Worm (Caenorhabditis elegans) whole organism, young adult: ENCODE measurements around the gene F02C9.1.
"Not testable (repeated sequence)": the region's sequence is repeated elsewhere in the genome, so short reads cannot be mapped to it uniquely, and the experiment has no call there.

Experiments used
- B0336.3 ChIP-seq: fragments of 200-800 bp; sonication (Bioruptor generic); IDR thresholded peaks from 2 replicates; pipeline ENCODE4 v1.3.6; 2022; ENCODE audit warnings: missing genetic modification characterization, missing compliant biosample characterization
- C06A6.2 ChIP-seq: fragments of 200-800 bp; sonication (Bioruptor generic); conservative IDR thresholded peaks from 2 replicates; pipeline ENCODE4 v1.3.6; 2022; ENCODE audit warnings: missing genetic modification characterization, missing compliant biosample characterization
- C17E4.6 ChIP-seq: fragments of 200-800 bp; sonication (Bioruptor generic); IDR thresholded peaks from 2 replicates; pipeline ENCODE4 v1.3.6; 2022; ENCODE audit warnings: missing genetic modification reagents, missing genetic modification characterization, missing compliant biosample characterization
- D2030.7 ChIP-seq: fragments of 200-800 bp; sonication (Bioruptor generic); IDR thresholded peaks from 2 replicates; pipeline ENCODE4 v1.3.6; 2022; ENCODE audit warnings: missing genetic modification reagents, missing genetic modification characterization, missing compliant biosample characterization
- F10E7.11 ChIP-seq: sonication (generic microtip); optimal IDR thresholded peaks from 2 replicates; lab custom pipeline; 2017; ENCODE audit warnings: mild to moderate bottlenecking, missing genetic modification characterization, moderate library complexity, missing compliant biosample characterization
- F23B12.7 ChIP-seq: sonication (generic microtip); optimal IDR thresholded peaks from 2 replicates; lab custom pipeline; 2017; ENCODE audit warnings: missing genetic modification characterization, mild to moderate bottlenecking, missing compliant biosample characterization, antibody characterized with exemption, moderate library complexity; ENCODE audit not compliant: insufficient read depth
- T07F8.4 ChIP-seq: sonication (generic microtip); optimal IDR thresholded peaks from 2 replicates; lab custom pipeline; 2016; ENCODE audit warnings: mild to moderate bottlenecking, missing genetic modification characterization, moderate library complexity, missing compliant biosample characterization
- Y56A3A.18 ChIP-seq: fragments of 200-800 bp; sonication (Bioruptor generic); IDR thresholded peaks from 2 replicates; pipeline ENCODE4 v1.3.6; 2022; ENCODE audit warnings: missing genetic modification reagents, missing genetic modification characterization, missing compliant biosample characterization
- ZK185.1 ChIP-seq: sonication (generic microtip); optimal IDR thresholded peaks from 2 replicates; lab custom pipeline; 2016; ENCODE audit warnings: mild to moderate bottlenecking, missing genetic modification characterization, missing compliant biosample characterization; ENCODE audit not compliant: poor library complexity, severe bottlenecking
- athp-1 ChIP-seq: sonication (generic microtip); optimal IDR thresholded peaks from 2 replicates; lab custom pipeline; 2017; ENCODE audit warnings: mild to moderate bottlenecking, missing genetic modification characterization, missing compliant biosample characterization
- attf-5 ChIP-seq: fragments of 200-800 bp; sonication (Bioruptor generic); optimal IDR thresholded peaks from 2 replicates; lab custom pipeline; 2018; ENCODE audit warnings: mild to moderate bottlenecking, missing genetic modification characterization, missing compliant biosample characterization
- bed-2 ChIP-seq: fragments of 200-800 bp; sonication (Bioruptor generic); IDR thresholded peaks from 2 replicates; pipeline ENCODE4 v1.3.6; 2022; ENCODE audit warnings: missing genetic modification reagents, missing genetic modification characterization, missing compliant biosample characterization
- ccch-3 ChIP-seq: fragments of 200-800 bp; sonication (Bioruptor generic); optimal IDR thresholded peaks from 2 replicates; lab custom pipeline; 2018; ENCODE audit warnings: mild to moderate bottlenecking, missing genetic modification characterization, missing compliant biosample characterization
- cebp-1 ChIP-seq, 2 experiments: fragments of 200-800 bp in 1 of 2; sonication (Bioruptor generic) in 1 of 2; sonication (generic microtip) in 1 of 2; IDR thresholded peaks in 1 of 2; optimal IDR thresholded peaks in 1 of 2; 2 replicates each; pipeline versions ENCODE4 v1.3.6 to Lab custom; 2017 to 2022; ENCODE audit warnings: missing compliant biosample characterization in 2 of 2, missing genetic modification characterization in 2 of 2, mild to moderate bottlenecking in 1 of 2, missing genetic modification reagents in 1 of 2, moderate library complexity in 1 of 2
- die-1 ChIP-seq: sonication (generic microtip); optimal IDR thresholded peaks from 2 replicates; lab custom pipeline; 2016; ENCODE audit warnings: missing genotype, mild to moderate bottlenecking, missing genetic modification characterization, missing compliant biosample characterization
- egl-18 ChIP-seq: fragments of 200-800 bp; sonication (Bioruptor generic); IDR thresholded peaks from 2 replicates; pipeline ENCODE4 v1.3.6; 2022; ENCODE audit warnings: missing genetic modification reagents, missing genetic modification characterization, missing compliant biosample characterization
- egrh-3 ChIP-seq: fragments of 200-800 bp; sonication (Bioruptor generic); IDR thresholded peaks from 2 replicates; pipeline ENCODE4 v1.3.6; 2022; ENCODE audit warnings: missing genetic modification reagents, missing genetic modification characterization, missing compliant biosample characterization
- ekl-4 ChIP-seq: fragments of 200-800 bp; sonication (Bioruptor generic); IDR thresholded peaks from 2 replicates; pipeline ENCODE4 v1.3.6; 2022; ENCODE audit warnings: missing genetic modification reagents, missing genetic modification characterization, missing compliant biosample characterization
- let-526 ChIP-seq: fragments of 200-800 bp; sonication (Bioruptor generic); IDR thresholded peaks from 2 replicates; pipeline ENCODE4 v1.3.6; 2022; ENCODE audit warnings: missing genetic modification reagents, missing genetic modification characterization, missing compliant biosample characterization
- lsy-27 ChIP-seq: sonication (generic microtip); optimal IDR thresholded peaks from 2 replicates; lab custom pipeline; 2017; ENCODE audit warnings: missing genetic modification characterization, mild to moderate bottlenecking, missing compliant biosample characterization, antibody characterized with exemption, missing genotype, borderline replicate concordance; ENCODE audit not compliant: insufficient read depth
- madf-10 ChIP-seq: sonication (generic microtip); optimal IDR thresholded peaks from 2 replicates; lab custom pipeline; 2016; ENCODE audit warnings: mild to moderate bottlenecking, missing genetic modification characterization, missing compliant biosample characterization
- madf-8 ChIP-seq: fragments of 200-800 bp; sonication (Bioruptor generic); conservative IDR thresholded peaks from 2 replicates; pipeline ENCODE4 v1.3.6; 2022; ENCODE audit warnings: missing genetic modification reagents, missing genetic modification characterization, missing compliant biosample characterization
- nfyb-1 ChIP-seq: fragments of 200-800 bp; sonication (Bioruptor generic); IDR thresholded peaks from 2 replicates; pipeline ENCODE4 v1.3.6; 2022; ENCODE audit warnings: missing genetic modification reagents, missing genetic modification characterization, missing compliant biosample characterization
- nhr-179 ChIP-seq: sonication (generic microtip); optimal IDR thresholded peaks from 2 replicates; lab custom pipeline; 2016; ENCODE audit warnings: mild to moderate bottlenecking, missing genetic modification characterization, missing compliant biosample characterization
- nhr-90 ChIP-seq: sonication (generic microtip); optimal IDR thresholded peaks from 2 replicates; lab custom pipeline; 2016; ENCODE audit warnings: missing genotype, mild to moderate bottlenecking, missing genetic modification characterization, missing compliant biosample characterization
- rec-8 ChIP-seq, 2 experiments: sonication (generic microtip); optimal IDR thresholded peaks; 2 replicates each; lab custom pipeline; 2016; ENCODE audit warnings: mild to moderate bottlenecking in 2 of 2, missing genetic modification characterization in 2 of 2, missing genetic modification reagents in 2 of 2, missing genotype in 2 of 2, missing biosample characterization in 1 of 2, missing compliant biosample characterization in 1 of 2, moderate library complexity in 1 of 2
- rpc-1 ChIP-seq, 2 experiments: fragments of 150-350 bp in 1 of 2; sonication (generic microtip) in 1 of 2; optimal IDR thresholded peaks; 2 replicates each; lab custom pipeline; 2014 to 2018; ENCODE audit warnings: missing biosample characterization in 1 of 2, missing genetic modification characterization in 1 of 2, missing genetic modification reagents in 1 of 2, missing genotype in 1 of 2
- snpc-1.1 ChIP-seq: sonication (generic microtip); optimal IDR thresholded peaks from 2 replicates; lab custom pipeline; 2017; ENCODE audit warnings: missing genetic modification characterization, mild to moderate bottlenecking, missing compliant biosample characterization, antibody characterized with exemption, moderate library complexity, missing genotype, missing genetic modification reagents; ENCODE audit not compliant: insufficient read depth
- snpc-1.3 ChIP-seq: sonication (generic microtip); optimal IDR thresholded peaks from 2 replicates; lab custom pipeline; 2017; ENCODE audit warnings: missing genetic modification characterization, mild to moderate bottlenecking, missing compliant biosample characterization, antibody characterized with exemption, moderate library complexity, missing genotype, missing genetic modification reagents; ENCODE audit not compliant: insufficient read depth
- snpc-4 ChIP-seq, 5 experiments: fragments of 150-350 bp in 1 of 5; sonication (generic microtip) in 4 of 5; optimal IDR thresholded peaks; 2 replicates each; lab custom pipeline; 2014 to 2018; ENCODE audit warnings: missing genetic modification characterization in 5 of 5, missing biosample characterization in 3 of 5, antibody characterized with exemption in 2 of 5, mild to moderate bottlenecking in 2 of 5, missing compliant biosample characterization in 2 of 5, missing genotype in 2 of 5, moderate library complexity in 2 of 5, missing genetic modification reagents in 1 of 5
- tbx-9 ChIP-seq: sonication (generic microtip); optimal IDR thresholded peaks from 2 replicates; lab custom pipeline; 2016; ENCODE audit warnings: borderline replicate concordance, missing genetic modification characterization, inconsistent platforms, missing compliant biosample characterization
- unc-130 ChIP-seq: sonication (generic microtip); optimal IDR thresholded peaks from 2 replicates; lab custom pipeline; 2016; ENCODE audit warnings: missing genetic modification reagents, missing genetic modification characterization, missing compliant biosample characterization
- unc-62 ChIP-seq: fragments of 150-350 bp; optimal IDR thresholded peaks from 2 replicates; lab custom pipeline; 2014; ENCODE audit warnings: missing biosample characterization, missing genetic modification reagents, missing genetic modification characterization
- xnd-1 ChIP-seq: sonication (generic microtip); optimal IDR thresholded peaks from 2 replicates; lab custom pipeline; 2016; ENCODE audit warnings: missing genotype, missing genetic modification reagents, missing genetic modification characterization, missing compliant biosample characterization
- ztf-26 ChIP-seq: sonication (generic microtip); optimal IDR thresholded peaks from 2 replicates; lab custom pipeline; 2017; ENCODE audit warnings: missing genetic modification characterization, missing compliant biosample characterization

Gene F02C9.1

ce11 chrV:3100527-3100926 lies 38.0 kb upstream of the F02C9.1 start:
- no peak for TF ChIP-seq snpc-4 (GFP tag; optimal IDR thresholded peaks at IDR 0.05; lab: Kevin White, UChicago)
- peak in 1 of 4 experiments; percentile 53 for TF ChIP-seq snpc-4 (tag; optimal IDR thresholded peaks at IDR 0.05; lab: Kevin White, UChicago)
- TF ChIP-seq B0336.3 (GFP tag; lab: Robert Waterston, UW) = no peak

- TF ChIP-seq nhr-90 (tag; lab: Kevin White, UChicago); nfyb-1 (GFP tag; lab: Robert Waterston, UW); lsy-27 (tag; lab: Kevin White, UChicago): not testable (repeated sequence)
Measured at ce11 chrV:3102049-3102448, 36.5 kb upstream of the F02C9.1 start, which contains the start of gene Y73C8C.4. Gene Y73C8C.4 (minus strand): TSS chrV:3102149.

- TF ChIP-seq snpc-4 (GFP tag; optimal IDR thresholded peaks at IDR 0.05; lab: Kevin White, UChicago) (no peak), snpc-4 (tag; optimal IDR thresholded peaks at IDR 0.05; lab: Kevin White, UChicago) (no peak), F23B12.7 (no peak), egl-18 (GFP tag; lab: Robert Waterston, UW) (no peak), unc-130 (GFP tag; lab: Kevin White, UChicago) (no peak), nfyb-1 (GFP tag; lab: Robert Waterston, UW) (no peak), B0336.3 (GFP tag; lab: Robert Waterston, UW) (no peak), rec-8 (tag; optimal IDR thresholded peaks at IDR 0.05; lab: Kevin White, UChicago) (no peak), nhr-179 (tag; lab: Kevin White, UChicago) (no peak), F10E7.11 (tag; lab: Kevin White, UChicago) (no peak)
Measured at ce11 chrV:3104134-3104533, 34.4 kb upstream of the F02C9.1 start, which contains the start of gene str-66. Gene str-66 (minus strand): TSS chrV:3104234.

DNA sequence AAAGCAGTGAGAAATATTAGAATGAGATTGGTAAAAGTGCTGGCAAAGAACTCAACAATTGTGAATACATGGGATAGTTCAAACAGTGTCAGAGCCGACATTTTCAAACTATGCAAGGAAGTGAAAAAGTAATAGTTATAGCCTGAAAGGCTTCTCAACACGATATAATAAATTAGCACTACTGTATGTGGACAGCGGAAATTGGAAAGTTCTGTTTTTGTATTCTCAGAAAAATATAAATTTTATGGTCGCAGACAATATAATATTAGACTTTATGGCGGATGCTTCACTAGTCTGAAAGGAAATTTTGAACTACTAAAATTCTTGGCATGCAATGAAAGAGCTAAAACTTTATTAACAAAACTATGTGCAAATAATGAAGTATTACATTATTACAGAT lies 32.7 kb upstream of the F02C9.1 start, which contains the start of gene str-69:
str-69 (minus strand) TSS at position 101 of the 400 bp plus-strand sequence.
- no peak for TF ChIP-seq nfyb-1 (GFP tag; lab: Robert Waterston, UW)
- TF ChIP-seq xnd-1 (tag; lab: Kevin White, UChicago) = no peak
- TF ChIP-seq ZK185.1 (tag; lab: Kevin White, UChicago) = no peak
- no peak for TF ChIP-seq ekl-4 (GFP tag; lab: Robert Waterston, UW)
- TF ChIP-seq let-526 = no peak
- TF ChIP-seq ztf-26 (tag; lab: Kevin White, UChicago) = no peak
- TF ChIP-seq snpc-4 (GFP tag; optimal IDR thresholded peaks at IDR 0.05; lab: Kevin White, UChicago) = no peak
- TF ChIP-seq snpc-4 (tag; optimal IDR thresholded peaks at IDR 0.05; lab: Kevin White, UChicago) = no peak
- TF ChIP-seq egrh-3 (GFP tag; lab: Robert Waterston, UW) = no peak
- no peak for TF ChIP-seq die-1 (tag; lab: Kevin White, UChicago)
- no peak for TF ChIP-seq F23B12.7
- no peak for TF ChIP-seq rpc-1 (optimal IDR thresholded peaks at IDR 0.05; lab: Kevin White, UChicago)
- TF ChIP-seq rpc-1 (tag; optimal IDR thresholded peaks at IDR 0.05; lab: Kevin White, UChicago) = no peak
- TF ChIP-seq D2030.7 (GFP tag; lab: Robert Waterston, UW) = no peak

- no peak for TF ChIP-seq bed-2
- TF ChIP-seq snpc-1.1 (tag; lab: Kevin White, UChicago) = peak; percentile 63
- no peak for TF ChIP-seq die-1 (tag; lab: Kevin White, UChicago)
- TF ChIP-seq snpc-4 (GFP tag; optimal IDR thresholded peaks at IDR 0.05; lab: Kevin White, UChicago) = peak; percentile 21
- TF ChIP-seq snpc-4 (tag; optimal IDR thresholded peaks at IDR 0.05; lab: Kevin White, UChicago) = peak in 1 of 4 experiments; percentile 91
- 0 out of 2 replicates have a peak, but pooled peaks have one; percentile 14 for TF ChIP-seq egl-18 (GFP tag; lab: Robert Waterston, UW)
- TF ChIP-seq tbx-9 (tag; lab: Kevin White, UChicago) = no peak
Measured at ce11 chrV:3106785-3107184, 31.7 kb upstream of the F02C9.1 start.

- TF ChIP-seq madf-10 (tag; lab: Kevin White, UChicago) (no peak), attf-5 (GFP tag; lab: Kevin White, UChicago) (no peak), ccch-3 (GFP tag; lab: Kevin White, UChicago) (no peak), cebp-1 (GFP tag; IDR thresholded peaks at IDR 0.05; lab: Robert Waterston, UW) (no peak), cebp-1 (tag; optimal IDR thresholded peaks at IDR 0.05; lab: Kevin White, UChicago) (no peak), Y56A3A.18 (GFP tag; lab: Robert Waterston, UW) (no peak), C17E4.6 (no peak), C06A6.2 (GFP tag; lab: Robert Waterston, UW) (no peak), snpc-1.3 (tag; lab: Kevin White, UChicago) (no peak), madf-8 (no peak), athp-1 (tag; lab: Kevin White, UChicago) (no peak), unc-62 (GFP tag; lab: Kevin White, UChicago) (no peak), T07F8.4 (tag; lab: Kevin White, UChicago) (no peak)
Measured at ce11 chrV:3107450-3107849, 31.1 kb upstream of the F02C9.1 start, which contains the start of gene str-68. Gene str-68 (minus strand): TSS chrV:3107550.
